Worm (Caenorhabditis elegans) whole organism, L4 larva: ENCODE data around the gene F36H5.17.
A peak's percentile ranks its signal among the peaks of the same experiment; 100 is the strongest.
"Not testable (repeated sequence)": the region's sequence is repeated elsewhere in the genome, so short reads cannot be mapped to it uniquely, and the experiment has no call there.

Source experiments
- F10B5.3 ChIP-seq: sonication (generic microtip); optimal IDR thresholded peaks from 2 replicates; lab custom pipeline; 2016; ENCODE audit warnings: mild to moderate bottlenecking, missing genetic modification characterization, missing compliant biosample characterization
- F44E2.7 ChIP-seq: fragments of 200-800 bp; sonication (Bioruptor generic); IDR thresholded peaks from 2 replicates; pipeline ENCODE4 v2.1.2; 2022; ENCODE audit warnings: missing genetic modification characterization, missing compliant biosample characterization
- R02D3.7 ChIP-seq: fragments of 150-350 bp; sonication (generic microtip); optimal IDR thresholded peaks from 3 replicates; lab custom pipeline; 2014; ENCODE audit warnings: missing biosample characterization, missing genetic modification characterization
- Y5F2A.4 ChIP-seq: fragments of 200-800 bp; sonication (Bioruptor generic); optimal IDR thresholded peaks from 2 replicates; lab custom pipeline; 2018; ENCODE audit warnings: mild to moderate bottlenecking, missing genetic modification characterization, missing compliant biosample characterization
- ZK337.2 ChIP-seq: fragments of 200-800 bp; sonication (Bioruptor generic); IDR thresholded peaks from 2 replicates; pipeline ENCODE4 v1.3.6; 2022; ENCODE audit warnings: missing genetic modification reagents, missing genetic modification characterization, missing compliant biosample characterization
- aha-1 ChIP-seq: fragments of 150-350 bp; peaks from one replicate; lab custom pipeline; 2014; ENCODE audit warnings: missing biosample characterization, missing genetic modification characterization
- ceh-28 ChIP-seq: fragments of 150-350 bp; optimal IDR thresholded peaks from 2 replicates; lab custom pipeline; 2014; ENCODE audit warnings: missing biosample characterization, missing genetic modification reagents, missing genetic modification characterization
- ceh-44 ChIP-seq: fragments of 200-800 bp; sonication (Bioruptor generic); IDR thresholded peaks from 2 replicates; pipeline ENCODE4 v1.3.6; 2022; ENCODE audit warnings: missing genetic modification reagents, missing genetic modification characterization, missing compliant biosample characterization
- ceh-82 ChIP-seq: sonication (generic microtip); optimal IDR thresholded peaks from 2 replicates; lab custom pipeline; 2017; ENCODE audit warnings: missing biosample characterization, missing genetic modification characterization
- daf-16 ChIP-seq, 3 experiments: sonication (generic microtip); optimal IDR thresholded peaks; 2 replicates each; lab custom pipeline; 2016 to 2017; ENCODE audit warnings: missing genetic modification characterization in 3 of 3, missing genetic modification reagents in 3 of 3, mild to moderate bottlenecking in 2 of 3, missing compliant biosample characterization in 2 of 3, missing biosample characterization in 1 of 3, moderate library complexity in 1 of 3
- daf-8 ChIP-seq: fragments of 200-800 bp; sonication (Bioruptor generic); IDR thresholded peaks from 2 replicates; pipeline ENCODE4 v1.3.6; 2022; ENCODE audit warnings: missing genetic modification characterization, missing compliant biosample characterization
- dmd-6 ChIP-seq: fragments of 200-800 bp; sonication (Bioruptor generic); IDR thresholded peaks from 2 replicates; pipeline ENCODE4 v1.3.6; 2022; ENCODE audit warnings: missing genetic modification reagents, missing genetic modification characterization, missing compliant biosample characterization
- dmd-9 ChIP-seq: fragments of 200-800 bp; sonication (Bioruptor generic); IDR thresholded peaks from 2 replicates; pipeline ENCODE4 v1.3.6; 2022; ENCODE audit warnings: missing genetic modification reagents, missing genetic modification characterization, missing compliant biosample characterization
- egl-27 ChIP-seq: sonication (generic microtip); optimal IDR thresholded peaks from 3 replicates; lab custom pipeline; 2017; ENCODE audit warnings: missing biosample characterization, missing genetic modification reagents, missing genetic modification characterization
- fkh-10 ChIP-seq: fragments of 150-350 bp; optimal IDR thresholded peaks from 2 replicates; lab custom pipeline; 2014; ENCODE audit warnings: missing biosample characterization, missing genetic modification reagents, missing genetic modification characterization
- fos-1 ChIP-seq: fragments of 150-350 bp; optimal IDR thresholded peaks from 2 replicates; lab custom pipeline; 2014; ENCODE audit warnings: missing biosample characterization, missing genetic modification characterization
- gei-8 ChIP-seq: fragments of 200-800 bp; sonication (Bioruptor generic); optimal IDR thresholded peaks from 2 replicates; lab custom pipeline; 2018; ENCODE audit warnings: mild to moderate bottlenecking, missing genetic modification characterization, missing compliant biosample characterization
- hlh-11 ChIP-seq: fragments of 200-800 bp; sonication (Bioruptor generic); optimal IDR thresholded peaks from 2 replicates; lab custom pipeline; 2018; ENCODE audit warnings: mild to moderate bottlenecking, missing genetic modification characterization, missing compliant biosample characterization
- lin-38 ChIP-seq: fragments of 200-800 bp; sonication (Bioruptor generic); IDR thresholded peaks from 2 replicates; pipeline ENCODE4 v1.3.6; 2022; ENCODE audit warnings: missing genetic modification reagents, missing genetic modification characterization, missing compliant biosample characterization
- lir-3 ChIP-seq: sonication (generic microtip); optimal IDR thresholded peaks from 2 replicates; lab custom pipeline; 2016; ENCODE audit warnings: mild to moderate bottlenecking, missing genetic modification characterization, missing compliant biosample characterization
- lsy-2 ChIP-seq, 2 experiments: fragments of 150-350 bp in 1 of 2; sonication (generic microtip) in 1 of 2; optimal IDR thresholded peaks; 2 replicates each; lab custom pipeline; 2014 to 2017; ENCODE audit warnings: missing biosample characterization in 2 of 2, missing genetic modification characterization in 2 of 2
- mdl-1 ChIP-seq, 2 experiments: fragments of 150-350 bp in 1 of 2; sonication (generic microtip) in 1 of 2; optimal IDR thresholded peaks; 2 replicates each; lab custom pipeline; 2014 to 2017; ENCODE audit warnings: missing biosample characterization in 2 of 2, missing genetic modification characterization in 2 of 2
- mep-1 ChIP-seq: fragments of 150-350 bp; sonication (generic microtip); optimal IDR thresholded peaks from 3 replicates; lab custom pipeline; 2014; ENCODE audit warnings: missing biosample characterization, missing genetic modification characterization
- nhr-102 ChIP-seq: sonication (generic microtip); optimal IDR thresholded peaks from 2 replicates; lab custom pipeline; 2016; ENCODE audit warnings: mild to moderate bottlenecking, missing genetic modification characterization, moderate library complexity, missing compliant biosample characterization
- nhr-237 ChIP-seq: sonication (generic microtip); optimal IDR thresholded peaks from 2 replicates; lab custom pipeline; 2017; ENCODE audit warnings: missing biosample characterization, missing genetic modification characterization
- nhr-28 ChIP-seq: fragments of 150-350 bp; optimal IDR thresholded peaks from 2 replicates; lab custom pipeline; 2014; ENCODE audit warnings: missing biosample characterization, missing genetic modification characterization
- nhr-48 ChIP-seq: sonication (generic microtip); optimal IDR thresholded peaks from 2 replicates; lab custom pipeline; 2016; ENCODE audit warnings: mild to moderate bottlenecking, missing genetic modification characterization, missing compliant biosample characterization
- nhr-76 ChIP-seq: fragments of 150-350 bp; optimal IDR thresholded peaks from 2 replicates; lab custom pipeline; 2014; ENCODE audit warnings: missing biosample characterization, missing genetic modification characterization
- php-3 ChIP-seq: fragments of 200-800 bp; sonication (Bioruptor generic); IDR thresholded peaks from 2 replicates; pipeline ENCODE4 v1.3.6; 2022; ENCODE audit warnings: missing genetic modification reagents, missing genetic modification characterization, missing compliant biosample characterization
- pqm-1 ChIP-seq: sonication (generic microtip); optimal IDR thresholded peaks from 2 replicates; lab custom pipeline; 2017; ENCODE audit warnings: missing biosample characterization, missing genetic modification characterization
- tag-97 ChIP-seq: fragments of 200-800 bp; sonication (Bioruptor generic); IDR thresholded peaks from 2 replicates; pipeline ENCODE4 v1.3.6; 2022; ENCODE audit warnings: missing genetic modification characterization, missing compliant biosample characterization
- unc-62 ChIP-seq, 3 experiments: fragments of 150-350 bp in 1 of 3; sonication (generic microtip); optimal IDR thresholded peaks in 2 of 3; peaks in 1 of 3; 1 replicate in 1 of 3; 2 replicates in 2 of 3; lab custom pipeline; 2014 to 2017; ENCODE audit warnings: missing biosample characterization in 3 of 3, missing genetic modification characterization in 3 of 3, missing genetic modification reagents in 3 of 3, missing genotype in 1 of 3
- zfp-2 ChIP-seq: sonication (generic microtip); optimal IDR thresholded peaks from 2 replicates; lab custom pipeline; 2016; ENCODE audit warnings: mild to moderate bottlenecking, missing genetic modification characterization, missing compliant biosample characterization
- zfp-3 ChIP-seq: fragments of 200-800 bp; sonication (Bioruptor generic); conservative IDR thresholded peaks from 2 replicates; pipeline ENCODE4 v1.3.6; 2022; ENCODE audit warnings: missing genetic modification reagents, missing genetic modification characterization, missing compliant biosample characterization
- zip-11 ChIP-seq: fragments of 200-800 bp; sonication (Bioruptor generic); IDR thresholded peaks from 2 replicates; pipeline ENCODE4 v1.3.6; 2022; ENCODE audit warnings: missing genetic modification characterization, missing compliant biosample characterization
- ztf-11 ChIP-seq: fragments of 150-350 bp; optimal IDR thresholded peaks from 2 replicates; lab custom pipeline; 2014; ENCODE audit warnings: missing biosample characterization, missing genetic modification characterization

F36H5.17 gene

DNA sequence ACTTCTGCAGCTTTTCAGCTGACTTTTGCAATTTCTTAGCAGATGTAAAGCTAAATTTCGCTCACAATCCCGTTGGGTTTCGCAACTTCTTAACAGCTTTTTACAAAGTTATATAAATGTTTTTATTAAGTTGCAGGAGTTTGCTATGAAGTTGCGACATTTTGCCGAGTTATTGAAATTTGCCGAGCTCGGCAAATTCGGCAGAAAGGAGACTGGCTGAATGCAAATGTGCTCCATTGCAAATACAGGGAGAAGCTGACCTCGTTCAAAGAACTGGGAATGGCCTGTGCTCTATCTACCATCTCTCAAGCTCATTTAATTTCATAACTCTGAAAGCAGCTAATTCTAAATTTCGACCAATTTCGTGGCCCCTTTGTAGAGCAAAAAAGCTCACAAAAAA, 28.8 kb upstream of the F36H5.17 start, which contains the start of gene C08F1.11:
Gene C08F1.11 (minus strand): TSS at position 101 of the 400 bp plus-strand sequence.
- TF ChIP-seq mep-1 (tag; lab: Kevin White, UChicago) (no peak), nhr-237 (tag; lab: Kevin White, UChicago) (no peak), tag-97 (GFP tag; lab: Robert Waterston, UW) (no peak), F10B5.3 (no peak), nhr-48 (no peak), dmd-9 (no peak), ceh-44 (GFP tag; lab: Robert Waterston, UW) (no peak), daf-8 (GFP tag; lab: Robert Waterston, UW) (no peak), hlh-11 (no peak), ceh-28 (tag; lab: Kevin White, UChicago) (no peak), lsy-2 (tag; optimal IDR thresholded peaks at IDR 0.05; lab: Kevin White, UChicago) (no peak), nhr-102 (no peak), fkh-10 (GFP tag; lab: Kevin White, UChicago) (no peak), lin-38 (GFP tag; lab: Robert Waterston, UW) (no peak), lir-3 (tag; lab: Kevin White, UChicago) (no peak), gei-8 (no peak)

DNA sequence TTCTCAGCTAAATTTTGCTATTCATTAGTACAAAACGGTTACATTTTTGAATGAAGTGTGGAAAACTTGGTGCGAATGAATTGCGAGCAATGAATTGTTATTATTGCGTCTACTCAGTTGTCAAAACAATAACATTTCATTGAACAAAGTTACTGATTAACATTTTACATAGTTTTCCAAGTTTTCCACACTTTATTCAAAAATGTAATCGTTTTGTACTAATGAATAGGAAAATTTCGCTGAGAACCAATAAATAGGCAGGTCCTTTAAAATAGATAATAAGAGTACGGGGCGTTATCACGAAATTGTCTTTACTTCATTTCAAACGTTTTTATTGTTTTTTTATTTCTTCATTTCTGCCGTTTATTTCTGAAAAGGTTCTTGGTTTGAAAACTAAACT, 26.5 kb upstream of the F36H5.17 start, which contains the start of gene math-4:
Gene math-4 (minus strand): TSS at position 101 of the 400 bp plus-strand sequence.
- no peak for TF ChIP-seq nhr-76 (tag; lab: Kevin White, UChicago)
- no peak for TF ChIP-seq ZK337.2 (GFP tag; lab: Robert Waterston, UW)
- TF ChIP-seq nhr-48: no peak
- TF ChIP-seq F44E2.7 (GFP tag; lab: Robert Waterston, UW): no peak
- TF ChIP-seq egl-27 (tag; lab: Kevin White, UChicago): no peak
- TF ChIP-seq hlh-11: no peak

DNA sequence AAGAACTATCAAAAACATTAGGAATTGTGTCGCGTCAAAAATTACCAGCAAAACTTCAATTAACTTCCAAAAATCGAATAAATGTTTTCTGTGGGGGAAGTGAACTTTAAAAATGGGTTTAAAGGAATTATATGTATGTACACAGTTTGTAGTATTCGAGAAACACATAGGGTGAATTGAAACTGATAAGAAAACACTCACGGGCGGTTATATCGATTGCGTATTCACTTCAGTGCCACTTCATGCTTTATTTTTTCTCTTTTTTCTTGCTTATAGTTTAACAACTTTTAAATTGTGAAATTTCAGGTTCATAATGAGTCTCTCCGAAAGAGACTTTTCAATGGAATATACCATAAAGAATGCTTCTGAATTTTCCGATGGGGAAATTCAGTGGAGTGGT, 19.3 kb upstream of the F36H5.17 start, which contains the start of gene F36H5.14:
Gene F36H5.14 (plus strand): TSS at position 301 of the 400 bp plus-strand sequence.
- TF ChIP-seq hlh-11; zip-11 (GFP tag; lab: Robert Waterston, UW); fos-1: not testable (repeated sequence)

DNA sequence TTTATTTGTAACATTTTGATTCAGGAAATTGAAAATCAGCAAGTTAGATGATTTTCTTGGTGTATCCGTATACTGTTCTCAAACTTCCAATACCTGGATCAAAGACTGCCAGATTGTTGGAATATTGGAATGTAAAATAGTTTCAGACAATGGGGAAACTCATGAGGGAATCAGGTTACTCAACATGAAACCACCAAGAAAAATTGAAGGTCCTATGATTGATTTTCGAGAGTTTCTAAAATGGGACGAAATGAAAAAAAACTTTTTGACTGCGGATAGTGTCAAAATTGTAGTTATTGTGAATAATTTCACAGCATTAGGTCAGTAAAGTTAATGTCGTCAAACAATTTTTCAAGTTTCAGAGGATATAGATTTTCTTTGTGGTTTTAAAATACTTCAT, 15.8 kb upstream of the F36H5.17 start, which contains the start of gene math-3:
Gene math-3 (plus strand): TSS at position 301 of the 400 bp plus-strand sequence.
- TF ChIP-seq mdl-1 (tag; optimal IDR thresholded peaks at IDR 0.05; lab: Kevin White, UChicago) (no peak), R02D3.7 (tag; lab: Kevin White, UChicago) (no peak), unc-62 (GFP tag; optimal IDR thresholded peaks at IDR 0.05 in 1 of 2; lab: Kevin White, UChicago) (peak in 1 of 2 experiments; percentile 46), unc-62 (tag; optimal IDR thresholded peaks at IDR 0.05; lab: Kevin White, UChicago) (no peak), zfp-2 (tag; lab: Kevin White, UChicago) (no peak), ztf-11 (tag; lab: Kevin White, UChicago) (no peak), Y5F2A.4 (GFP tag; lab: Kevin White, UChicago) (no peak)

DNA sequence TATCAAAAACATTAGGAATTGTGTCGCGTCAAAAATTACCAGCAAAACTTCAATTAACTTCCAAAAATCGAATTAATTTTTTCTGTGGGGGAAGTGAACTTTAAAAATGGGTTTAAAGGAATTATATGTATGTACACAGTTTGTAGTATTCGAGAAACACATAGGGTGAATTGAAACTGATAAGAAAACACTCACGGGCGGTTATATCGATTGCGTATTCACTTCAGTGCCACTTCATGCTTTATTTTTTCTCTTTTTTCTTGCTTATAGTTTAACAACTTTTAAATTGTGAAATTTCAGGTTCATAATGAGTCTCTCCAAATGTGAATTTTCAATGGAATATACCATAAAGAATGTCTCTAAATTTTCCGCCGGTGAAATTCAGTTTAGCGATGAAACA, 15.4 kb upstream of the F36H5.17 start, which contains the start of gene math-26:
Gene math-26 (plus strand): TSS at position 301 of the 400 bp plus-strand sequence.
- not testable (repeated sequence) for TF ChIP-seq ceh-82 (tag; lab: Kevin White, UChicago); zfp-3 (GFP tag; lab: Robert Waterston, UW); lsy-2 (tag; optimal IDR thresholded peaks at IDR 0.05; lab: Kevin White, UChicago)

DNA sequence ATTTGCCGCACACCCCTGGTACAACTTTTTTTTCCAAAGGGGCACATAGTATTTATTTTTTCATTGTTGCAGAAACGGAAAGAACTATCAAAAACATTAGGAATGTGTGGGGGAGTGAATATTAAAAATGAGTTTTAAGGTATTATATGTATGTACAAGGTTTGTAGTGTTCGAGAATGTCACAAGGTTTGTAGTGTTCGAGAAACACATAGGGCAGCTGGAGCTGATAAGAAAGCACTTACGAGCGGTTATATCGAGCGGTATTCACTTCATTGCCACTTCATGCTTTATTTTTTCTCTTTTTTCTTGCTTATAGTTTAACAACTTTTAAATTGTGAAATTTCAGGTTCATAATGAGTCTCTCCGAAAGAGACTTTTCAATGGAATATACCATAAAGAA, 11.5 kb upstream of the F36H5.17 start:
- TF ChIP-seq aha-1 (tag; lab: Kevin White, UChicago): peak; percentile 15
- TF ChIP-seq php-3 (GFP tag; lab: Robert Waterston, UW): peak; percentile 37; the same call in 1 of the 2 replicates
- TF ChIP-seq pqm-1 (tag; lab: Kevin White, UChicago): peak; percentile 66
- TF ChIP-seq dmd-6 (GFP tag; lab: Robert Waterston, UW): 0 out of 2 replicates have a peak, but pooled peaks have one; percentile 19
- peak; percentile 95 for TF ChIP-seq nhr-28 (tag; lab: Kevin White, UChicago)
- TF ChIP-seq daf-16 (GFP tag; optimal IDR thresholded peaks at IDR 0.05; lab: Kevin White, UChicago): not testable (repeated sequence)
- TF ChIP-seq daf-16 (tag; optimal IDR thresholded peaks at IDR 0.05; lab: Kevin White, UChicago): peak; percentile 57
- peak; percentile 58 for TF ChIP-seq hlh-11
